Worm (Caenorhabditis elegans): Measurements from ENCODE around the gene Y39B6A.10.

Y39B6A.10 gene

DNA sequence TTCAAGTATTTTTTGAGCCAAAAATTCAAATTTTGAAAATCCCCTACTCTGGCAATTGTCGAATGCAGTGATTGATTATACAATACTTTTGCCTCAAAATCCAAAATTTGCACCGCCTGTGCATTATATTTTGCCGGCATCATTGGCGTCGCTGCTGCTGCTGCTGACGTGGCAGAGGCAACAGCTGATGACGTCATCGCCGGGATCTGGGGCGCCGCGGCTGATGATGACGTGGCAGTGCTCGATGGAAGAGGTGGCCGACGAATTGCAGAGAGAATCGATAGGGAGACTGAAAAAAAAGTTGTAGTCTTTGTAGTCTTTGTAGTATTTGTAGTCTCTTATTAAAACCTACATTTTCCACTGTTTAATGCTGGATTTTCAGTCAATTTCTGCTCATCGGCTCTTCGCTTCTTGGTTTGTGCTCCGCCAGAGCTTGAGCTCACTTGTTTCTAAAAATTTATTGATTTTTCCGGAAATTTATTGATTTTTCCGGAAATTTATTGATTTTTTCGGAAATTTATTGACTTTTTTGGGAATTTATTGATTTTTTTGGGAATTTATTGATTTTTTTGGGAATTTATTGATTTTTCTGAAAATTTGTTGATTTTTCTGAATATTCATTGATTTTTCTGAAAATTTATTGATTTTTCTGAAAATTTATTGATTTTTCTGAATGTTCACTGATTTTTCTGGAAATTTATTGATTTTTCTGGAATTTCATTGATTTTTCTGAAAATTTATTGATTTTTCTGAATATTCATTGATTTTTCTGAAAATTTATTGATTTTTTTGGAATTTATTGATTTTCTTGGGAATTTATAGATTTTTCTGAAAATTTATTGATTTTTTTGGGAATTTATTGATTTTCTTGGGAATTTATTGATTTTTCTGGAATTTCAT, 12.4 kb downstream of the Y39B6A.10 start:
- no peak for TF ChIP-seq tbx-2 (tag; optimal IDR thresholded peaks at IDR 0.05)
- TF ChIP-seq ceh-28 (tag; optimal IDR thresholded peaks at IDR 0.05): peak; percentile 83

DNA sequence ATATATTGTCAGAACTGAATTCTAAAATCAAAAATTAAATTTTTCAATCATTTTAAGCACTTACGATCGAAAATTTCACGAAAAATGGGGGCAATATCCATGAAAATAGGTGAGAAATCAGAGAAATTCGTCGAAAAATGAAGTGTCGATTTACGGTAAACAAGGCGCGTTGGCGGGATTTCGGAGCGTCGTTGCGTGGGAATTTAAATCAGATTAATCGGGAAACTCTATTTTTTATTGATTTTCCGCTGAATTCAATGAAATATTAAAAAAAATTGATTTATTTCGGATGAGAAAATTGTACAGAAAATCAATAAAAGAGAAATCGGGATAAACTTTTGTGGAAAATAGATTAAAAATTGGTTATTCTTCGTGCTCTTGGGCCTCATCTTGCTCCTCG, 14.1 kb downstream of the Y39B6A.10 start, which contains the start of gene Y39B6A.13:
Gene Y39B6A.13 (minus strand): TSS at position 166 of the 400 bp plus-strand sequence.
- TF ChIP-seq sea-2 (GFP tag; optimal IDR thresholded peaks at IDR 0.05): no peak
- no peak for TF ChIP-seq elt-2 (tag; optimal IDR thresholded peaks at IDR 0.05)
- no peak for TF ChIP-seq nhr-28 (tag; optimal IDR thresholded peaks at IDR 0.05)
- TF ChIP-seq fos-1 (tag; optimal IDR thresholded peaks at IDR 0.05): no peak
- no peak for TF ChIP-seq pqm-1 (tag; optimal IDR thresholded peaks at IDR 0.05)
- no peak for TF ChIP-seq ceh-16 (tag; optimal IDR thresholded peaks at IDR 0.05)
- TF ChIP-seq nhr-12 (tag; optimal IDR thresholded peaks at IDR 0.05): no peak
- TF ChIP-seq nfya-1 (tag; optimal IDR thresholded peaks at IDR 0.05; ENCODE audit: insufficient read depth): peak; percentile 23
- TF ChIP-seq R02D3.7 (tag; optimal IDR thresholded peaks at IDR 0.05): peak; percentile 95
- no peak for TF ChIP-seq daf-12 (tag; optimal IDR thresholded peaks at IDR 0.05)
- TF ChIP-seq ceh-28 (tag; optimal IDR thresholded peaks at IDR 0.05): peak; percentile 74
- no peak for TF ChIP-seq fkh-10 (GFP tag; optimal IDR thresholded peaks at IDR 0.05)
- TF ChIP-seq nhr-76 (tag; optimal IDR thresholded peaks at IDR 0.05): no peak
- peak; percentile 57 for TF ChIP-seq hmg-11 (tag; optimal IDR thresholded peaks at IDR 0.05)
- no peak for TF ChIP-seq ceh-82 (tag; optimal IDR thresholded peaks at IDR 0.05)
- no peak for TF ChIP-seq snpc-4 (tag; optimal IDR thresholded peaks at IDR 0.05)
- peak; percentile 28 for TF ChIP-seq egl-5 (tag; optimal IDR thresholded peaks at IDR 0.05)
- TF ChIP-seq lin-39 (tag; optimal IDR thresholded peaks at IDR 0.05): no peak
- TF ChIP-seq egl-27 (tag; optimal IDR thresholded peaks at IDR 0.05): no peak
- no peak for TF ChIP-seq jun-1 (tag; optimal IDR thresholded peaks at IDR 0.05)
- TF ChIP-seq lin-15B (tag; optimal IDR thresholded peaks at IDR 0.05): peak; percentile 29
- no peak for TF ChIP-seq ZK546.5 (tag; optimal IDR thresholded peaks at IDR 0.05)
- no peak for TF ChIP-seq ztf-11 (tag; optimal IDR thresholded peaks at IDR 0.05)
- TF ChIP-seq skn-1 (tag; optimal IDR thresholded peaks at IDR 0.05): no peak
- no peak for TF ChIP-seq eor-1 (tag; optimal IDR thresholded peaks at IDR 0.05)
- peak; percentile 42 for TF ChIP-seq pha-4 (tag; optimal IDR thresholded peaks at IDR 0.05)

DNA sequence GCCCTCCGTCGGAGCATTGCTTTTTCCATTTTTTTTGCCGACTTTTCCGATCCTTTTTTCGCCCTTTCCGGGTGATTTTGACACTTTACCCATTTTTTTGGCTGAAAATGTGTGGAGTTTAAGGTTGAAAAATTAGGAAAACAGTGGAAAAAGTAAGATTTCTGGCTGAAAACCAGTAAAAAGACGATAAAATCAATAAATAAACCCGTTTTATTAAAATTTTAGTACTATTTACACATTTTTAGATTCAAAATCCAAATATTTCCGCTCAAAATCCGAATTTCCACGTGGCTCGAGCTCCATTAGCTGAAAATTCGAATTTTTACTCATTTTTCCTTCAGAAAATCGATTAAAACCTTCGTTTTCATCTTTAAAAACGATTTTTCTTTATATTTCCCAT, 15.1 kb downstream of the Y39B6A.10 start, which contains the start of gene pro-3:
Gene pro-3 (minus strand): TSS at position 101 of the 400 bp plus-strand sequence.
- TF ChIP-seq ceh-9 (tag; optimal IDR thresholded peaks at IDR 0.05): no peak
- TF ChIP-seq lin-39 (tag; optimal IDR thresholded peaks at IDR 0.05): no peak
- TF ChIP-seq eor-1 (tag; optimal IDR thresholded peaks at IDR 0.05): no peak
- TF ChIP-seq ceh-82 (tag; optimal IDR thresholded peaks at IDR 0.05): no peak
- no peak for TF ChIP-seq nhr-23 (tag; optimal IDR thresholded peaks at IDR 0.05)
- no peak for TF ChIP-seq jun-1 (tag; optimal IDR thresholded peaks at IDR 0.05)

DNA sequence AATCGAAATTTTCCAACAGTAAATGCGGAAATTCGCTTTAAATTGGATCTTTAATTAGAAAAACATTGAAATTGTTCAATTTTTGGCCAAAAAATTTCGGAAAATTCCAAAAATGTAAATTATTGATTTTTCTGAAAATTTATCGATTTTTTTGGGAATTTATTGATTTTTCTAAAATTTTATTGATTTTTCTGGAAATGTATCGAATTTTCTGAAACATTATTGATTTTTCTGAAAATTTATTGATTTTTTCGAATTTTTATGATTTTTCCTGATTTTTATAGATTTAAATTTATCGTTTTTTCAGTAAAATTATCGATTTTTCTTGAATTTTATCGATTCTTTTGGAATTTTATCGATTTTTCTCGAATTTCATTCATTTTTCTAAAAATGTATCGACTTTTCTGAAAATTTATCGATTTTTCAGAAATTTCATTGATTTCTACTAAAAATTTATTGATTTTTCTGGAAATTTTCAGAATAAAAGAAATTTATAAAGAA, 16.5 kb downstream of the Y39B6A.10 start:
- TF ChIP-seq nhr-67 (tag; optimal IDR thresholded peaks at IDR 0.05): no peak
- peak; percentile 92 for TF ChIP-seq ceh-28 (tag; optimal IDR thresholded peaks at IDR 0.05)

DNA sequence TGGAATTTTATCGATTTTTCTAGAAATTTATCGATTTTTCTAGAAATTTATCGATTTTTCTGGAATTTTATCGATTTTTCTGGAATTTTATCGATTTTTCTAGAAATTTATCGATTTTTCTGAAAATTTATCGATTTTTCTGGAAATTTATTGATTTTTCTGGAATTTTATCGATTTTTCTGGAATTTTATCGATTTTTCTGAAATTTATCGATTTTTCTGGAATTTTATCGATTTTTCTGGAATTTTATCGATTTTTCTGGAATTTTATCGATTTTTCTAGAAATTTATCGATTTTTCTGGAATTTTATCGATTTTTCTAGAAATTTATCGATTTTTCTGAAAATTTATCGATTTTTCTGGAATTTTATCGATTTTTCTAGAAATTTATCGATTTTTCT, 19.8 kb downstream of the Y39B6A.10 start:
- TF ChIP-seq ceh-28 (tag; optimal IDR thresholded peaks at IDR 0.05): peak; percentile 53

DNA sequence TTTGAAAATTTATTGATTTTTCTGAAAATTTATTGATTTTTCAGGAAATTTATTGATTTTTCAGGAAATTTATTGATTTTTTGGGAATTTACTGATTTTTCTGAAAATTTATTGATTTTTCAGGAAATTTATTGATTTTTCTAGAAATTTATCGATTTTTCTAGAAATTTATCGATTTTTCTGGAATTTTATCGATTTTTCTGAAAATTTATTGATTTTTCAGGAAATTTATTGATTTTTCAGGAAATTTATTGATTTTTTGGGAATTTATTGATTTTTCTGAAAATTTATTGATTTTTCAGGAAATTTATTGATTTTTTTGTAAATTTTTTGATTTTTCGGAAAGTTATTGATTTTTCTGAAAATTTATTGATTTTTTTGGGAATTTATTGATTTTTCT, 20.8 kb downstream of the Y39B6A.10 start:
- TF ChIP-seq ceh-28 (tag; optimal IDR thresholded peaks at IDR 0.05): peak; percentile 90

Measured in whole organism, L3 larva.